Worm (Caenorhabditis elegans) whole organism, young adult: ENCODE results near the gene F34D10.4.

ENCODE experiments used
- C06A6.2 ChIP-seq: fragments of 200-800 bp; sonication (Bioruptor generic); conservative IDR thresholded peaks from 2 replicates; pipeline ENCODE4 v1.3.6; 2022; ENCODE audit warnings: missing genetic modification characterization, missing compliant biosample characterization
- C17E4.6 ChIP-seq: fragments of 200-800 bp; sonication (Bioruptor generic); IDR thresholded peaks from 2 replicates; pipeline ENCODE4 v1.3.6; 2022; ENCODE audit warnings: missing genetic modification reagents, missing genetic modification characterization, missing compliant biosample characterization
- efl-1 ChIP-seq: fragments of 150-350 bp; optimal IDR thresholded peaks from 2 replicates; lab custom pipeline; 2014; ENCODE audit warnings: missing biosample characterization, missing genetic modification reagents, missing genetic modification characterization
- lin-40 ChIP-seq: sonication (generic microtip); optimal IDR thresholded peaks from 2 replicates; lab custom pipeline; 2016; ENCODE audit warnings: missing genetic modification characterization, mild to moderate bottlenecking, missing compliant biosample characterization, missing genotype, missing genetic modification reagents
- madf-3 ChIP-seq: fragments of 200-800 bp; sonication (Bioruptor generic); IDR thresholded peaks from 2 replicates; pipeline ENCODE4 v1.3.6; 2022; ENCODE audit warnings: missing genetic modification reagents, missing genetic modification characterization, missing compliant biosample characterization
- nfya-1 ChIP-seq: sonication (generic microtip); optimal IDR thresholded peaks from 2 replicates; lab custom pipeline; 2017; ENCODE audit warnings: antibody characterized with exemption, missing compliant biosample characterization, missing genetic modification characterization, borderline replicate concordance; ENCODE audit not compliant: insufficient read depth
- repo-1 ChIP-seq: sonication (generic microtip); optimal IDR thresholded peaks from 2 replicates; lab custom pipeline; 2017; ENCODE audit warnings: mild to moderate bottlenecking, missing genetic modification characterization, missing compliant biosample characterization
- snpc-1.3 ChIP-seq: sonication (generic microtip); optimal IDR thresholded peaks from 2 replicates; lab custom pipeline; 2017; ENCODE audit warnings: missing genetic modification characterization, mild to moderate bottlenecking, missing compliant biosample characterization, antibody characterized with exemption, moderate library complexity, missing genotype, missing genetic modification reagents; ENCODE audit not compliant: insufficient read depth
- snpc-4 ChIP-seq, 5 experiments: fragments of 150-350 bp in 1 of 5; sonication (generic microtip) in 4 of 5; optimal IDR thresholded peaks; 2 replicates each; lab custom pipeline; 2014 to 2018; ENCODE audit warnings: missing genetic modification characterization in 5 of 5, missing biosample characterization in 3 of 5, antibody characterized with exemption in 2 of 5, mild to moderate bottlenecking in 2 of 5, missing compliant biosample characterization in 2 of 5, missing genotype in 2 of 5, moderate library complexity in 2 of 5, missing genetic modification reagents in 1 of 5

ce11 chrIII:3704967-3705366 lies 31.4 kb upstream of the F34D10.4 start, which contains the start of gene wdr-5.1:
- no peak for TF ChIP-seq snpc-4 (GFP tag; optimal IDR thresholded peaks at IDR 0.05; lab: Kevin White, UChicago)
- TF ChIP-seq snpc-4 (tag; optimal IDR thresholded peaks at IDR 0.05; lab: Kevin White, UChicago): no peak
- no peak for TF ChIP-seq lin-40
- TF ChIP-seq repo-1 (tag; lab: Kevin White, UChicago): no peak
- TF ChIP-seq madf-3 (GFP tag; lab: Robert Waterston, UW): no peak
- no peak for TF ChIP-seq C17E4.6 (GFP tag; lab: Robert Waterston, UW)
- TF ChIP-seq nfya-1 (tag; lab: Kevin White, UChicago): no peak
- no peak for TF ChIP-seq C06A6.2
- TF ChIP-seq efl-1 (GFP tag; lab: Kevin White, UChicago): no peak
- no peak for TF ChIP-seq snpc-1.3 (tag; lab: Kevin White, UChicago)
